Worm (Caenorhabditis elegans) whole organism, L4 larva: ENCODE measurements around the gene C45B11.5.

Source experiments
- R02D3.7 ChIP-seq: fragments of 150-350 bp; sonication (generic microtip); optimal IDR thresholded peaks from 3 replicates; lab custom pipeline; 2014; ENCODE audit warnings: missing biosample characterization, missing genetic modification characterization
- Y75B8A.6 ChIP-seq: fragments of 200-800 bp; sonication (Bioruptor generic); IDR thresholded peaks from 2 replicates; pipeline ENCODE4 v1.3.6; 2022; ENCODE audit warnings: missing genetic modification reagents, missing genetic modification characterization, missing compliant biosample characterization
- ceh-32 ChIP-seq: sonication (generic microtip); optimal IDR thresholded peaks from 2 replicates; lab custom pipeline; 2016; ENCODE audit warnings: mild to moderate bottlenecking, missing genetic modification characterization, missing compliant biosample characterization; ENCODE audit not compliant: poor library complexity
- daf-19 ChIP-seq: fragments of 200-800 bp; sonication (Bioruptor generic); conservative IDR thresholded peaks from 2 replicates; pipeline ENCODE4 v1.3.6; 2022; ENCODE audit warnings: missing genetic modification characterization, missing compliant biosample characterization
- gei-8 ChIP-seq: fragments of 200-800 bp; sonication (Bioruptor generic); optimal IDR thresholded peaks from 2 replicates; lab custom pipeline; 2018; ENCODE audit warnings: mild to moderate bottlenecking, missing genetic modification characterization, missing compliant biosample characterization
- hif-1 ChIP-seq, 2 experiments: sonication (generic microtip); optimal IDR thresholded peaks; 2 replicates each; lab custom pipeline; 2016 to 2017; ENCODE audit warnings: missing compliant biosample characterization in 2 of 2, missing genetic modification characterization in 2 of 2, missing genetic modification reagents in 2 of 2, missing genotype in 2 of 2, mild to moderate bottlenecking in 1 of 2
- lin-1 ChIP-seq: fragments of 200-800 bp; sonication (Bioruptor generic); IDR thresholded peaks from 2 replicates; pipeline ENCODE4 v1.3.6; 2022; ENCODE audit warnings: missing genetic modification reagents, missing genetic modification characterization, missing compliant biosample characterization
- mdl-1 ChIP-seq, 2 experiments: fragments of 150-350 bp in 1 of 2; sonication (generic microtip) in 1 of 2; optimal IDR thresholded peaks; 2 replicates each; lab custom pipeline; 2014 to 2017; ENCODE audit warnings: missing biosample characterization in 2 of 2, missing genetic modification characterization in 2 of 2
- nhr-11 ChIP-seq: fragments of 150-350 bp; optimal IDR thresholded peaks from 2 replicates; lab custom pipeline; 2014; ENCODE audit warnings: missing biosample characterization, missing genetic modification characterization
- nhr-111 ChIP-seq: fragments of 200-800 bp; sonication (Bioruptor generic); optimal IDR thresholded peaks from 2 replicates; lab custom pipeline; 2018; ENCODE audit warnings: mild to moderate bottlenecking, missing genetic modification characterization, missing compliant biosample characterization
- nhr-76 ChIP-seq: fragments of 150-350 bp; optimal IDR thresholded peaks from 2 replicates; lab custom pipeline; 2014; ENCODE audit warnings: missing biosample characterization, missing genetic modification characterization
- snpc-1.2 ChIP-seq: fragments of 200-800 bp; sonication (Bioruptor generic); IDR thresholded peaks from 2 replicates; pipeline ENCODE4 v1.3.6; 2022; ENCODE audit warnings: missing genetic modification reagents, missing genetic modification characterization, missing compliant biosample characterization
- zfp-3 ChIP-seq: fragments of 200-800 bp; sonication (Bioruptor generic); conservative IDR thresholded peaks from 2 replicates; pipeline ENCODE4 v1.3.6; 2022; ENCODE audit warnings: missing genetic modification reagents, missing genetic modification characterization, missing compliant biosample characterization

- TF ChIP-seq Y75B8A.6 (GFP tag; lab: Robert Waterston, UW), result no peak
- TF ChIP-seq nhr-111 (GFP tag; lab: Kevin White, UChicago), result no peak
- TF ChIP-seq snpc-1.2, result no peak
- TF ChIP-seq hif-1 (tag; optimal IDR thresholded peaks at IDR 0.05; lab: Kevin White, UChicago), result no peak
- TF ChIP-seq nhr-11 (tag; lab: Kevin White, UChicago), result no peak
- TF ChIP-seq nhr-76 (tag; lab: Kevin White, UChicago), result no peak
- no peak for TF ChIP-seq gei-8 (GFP tag; lab: Kevin White, UChicago)
- no peak for TF ChIP-seq daf-19 (GFP tag; lab: Robert Waterston, UW)
- TF ChIP-seq R02D3.7 (tag; lab: Kevin White, UChicago), result no peak
- no peak for TF ChIP-seq zfp-3 (GFP tag; lab: Robert Waterston, UW)
- no peak for TF ChIP-seq mdl-1 (tag; optimal IDR thresholded peaks at IDR 0.05; lab: Kevin White, UChicago)
- no peak for TF ChIP-seq ceh-32 (tag; lab: Kevin White, UChicago)
- no peak for TF ChIP-seq lin-1 (GFP tag; lab: Robert Waterston, UW)
Measured at ce11 chrV:11053827-11054226, 12.2 kb downstream of the C45B11.5 start, which contains the start of gene T04C12.7.
